Fruit fly (Drosophila melanogaster) whole organism: Measurements from ENCODE around the gene crn.

ENCODE experiments used
- Dll ChIP-seq: fragments of >200 bp; optimal IDR thresholded peaks from 2 replicates; lab custom pipeline; 2017
- psq ChIP-seq: fragments of >200 bp; optimal IDR thresholded peaks from 2 replicates; lab custom pipeline; 2017

dm6 chrX:2242897-2243296, 6.9 kb downstream of the crn start:
- TF ChIP-seq Dll (lab: Kevin White, UChicago) (no peak), psq (lab: Kevin White, UChicago) (no peak)
